Worm (Caenorhabditis elegans) whole organism, young adult: Measurements from ENCODE around the gene kdp-1.
A peak's percentile ranks its signal among the peaks of the same experiment; 100 is the strongest.

ENCODE experiments used
- B0019.2 ChIP-seq: fragments of 200-800 bp; sonication (Bioruptor generic); conservative IDR thresholded peaks from 2 replicates; pipeline ENCODE4 v1.3.6; 2022; ENCODE audit warnings: missing genetic modification reagents, missing genetic modification characterization, missing compliant biosample characterization
- B0035.1 ChIP-seq: sonication (generic microtip); optimal IDR thresholded peaks from 2 replicates; lab custom pipeline; 2016; ENCODE audit warnings: missing genetic modification characterization, mild to moderate bottlenecking, missing compliant biosample characterization, missing genotype, missing genetic modification reagents
- B0261.1 ChIP-seq: sonication (generic microtip); optimal IDR thresholded peaks from 2 replicates; lab custom pipeline; 2016; ENCODE audit warnings: mild to moderate bottlenecking, missing genetic modification characterization, moderate library complexity, missing compliant biosample characterization
- C17E4.6 ChIP-seq: fragments of 200-800 bp; sonication (Bioruptor generic); IDR thresholded peaks from 2 replicates; pipeline ENCODE4 v1.3.6; 2022; ENCODE audit warnings: missing genetic modification reagents, missing genetic modification characterization, missing compliant biosample characterization
- D2030.7 ChIP-seq: fragments of 200-800 bp; sonication (Bioruptor generic); IDR thresholded peaks from 2 replicates; pipeline ENCODE4 v1.3.6; 2022; ENCODE audit warnings: missing genetic modification reagents, missing genetic modification characterization, missing compliant biosample characterization
- F22D6.2 ChIP-seq: sonication (generic microtip); optimal IDR thresholded peaks from 2 replicates; lab custom pipeline; 2016; ENCODE audit warnings: mild to moderate bottlenecking, missing genetic modification characterization, missing compliant biosample characterization
- F23B12.7 ChIP-seq: sonication (generic microtip); optimal IDR thresholded peaks from 2 replicates; lab custom pipeline; 2017; ENCODE audit warnings: missing genetic modification characterization, mild to moderate bottlenecking, missing compliant biosample characterization, antibody characterized with exemption, moderate library complexity; ENCODE audit not compliant: insufficient read depth
- F57A8.1 ChIP-seq: fragments of 200-800 bp; sonication (Bioruptor generic); optimal IDR thresholded peaks from 2 replicates; lab custom pipeline; 2018; ENCODE audit warnings: mild to moderate bottlenecking, missing genetic modification characterization, moderate library complexity, missing compliant biosample characterization
- F57C9.4 ChIP-seq: sonication (generic microtip); optimal IDR thresholded peaks from 2 replicates; lab custom pipeline; 2017; ENCODE audit warnings: mild to moderate bottlenecking, missing genetic modification characterization, missing compliant biosample characterization
- K11D2.4 ChIP-seq: fragments of 200-800 bp; sonication (Bioruptor generic); IDR thresholded peaks from 2 replicates; pipeline ENCODE4 v1.3.6; 2022; ENCODE audit warnings: missing genetic modification reagents, missing genetic modification characterization, missing compliant biosample characterization
- T26A5.8 ChIP-seq: sonication (generic microtip); optimal IDR thresholded peaks from 2 replicates; lab custom pipeline; 2016; ENCODE audit warnings: missing genetic modification characterization, missing compliant biosample characterization
- Y56A3A.18 ChIP-seq: fragments of 200-800 bp; sonication (Bioruptor generic); IDR thresholded peaks from 2 replicates; pipeline ENCODE4 v1.3.6; 2022; ENCODE audit warnings: missing genetic modification reagents, missing genetic modification characterization, missing compliant biosample characterization
- atf-7 ChIP-seq: sonication (generic microtip); optimal IDR thresholded peaks from 2 replicates; lab custom pipeline; 2017; ENCODE audit warnings: mild to moderate bottlenecking, missing genetic modification characterization, missing compliant biosample characterization
- athp-1 ChIP-seq: sonication (generic microtip); optimal IDR thresholded peaks from 2 replicates; lab custom pipeline; 2017; ENCODE audit warnings: mild to moderate bottlenecking, missing genetic modification characterization, missing compliant biosample characterization
- attf-5 ChIP-seq: fragments of 200-800 bp; sonication (Bioruptor generic); optimal IDR thresholded peaks from 2 replicates; lab custom pipeline; 2018; ENCODE audit warnings: mild to moderate bottlenecking, missing genetic modification characterization, missing compliant biosample characterization
- ccch-3 ChIP-seq: fragments of 200-800 bp; sonication (Bioruptor generic); optimal IDR thresholded peaks from 2 replicates; lab custom pipeline; 2018; ENCODE audit warnings: mild to moderate bottlenecking, missing genetic modification characterization, missing compliant biosample characterization
- cebp-1 ChIP-seq, 2 experiments: fragments of 200-800 bp in 1 of 2; sonication (Bioruptor generic) in 1 of 2; sonication (generic microtip) in 1 of 2; IDR thresholded peaks in 1 of 2; optimal IDR thresholded peaks in 1 of 2; 2 replicates each; pipeline versions ENCODE4 v1.3.6 to Lab custom; 2017 to 2022; ENCODE audit warnings: missing compliant biosample characterization in 2 of 2, missing genetic modification characterization in 2 of 2, mild to moderate bottlenecking in 1 of 2, missing genetic modification reagents in 1 of 2, moderate library complexity in 1 of 2
- ceh-100 ChIP-seq: fragments of 200-800 bp; sonication (Bioruptor generic); IDR thresholded peaks from 2 replicates; pipeline ENCODE4 v1.3.6; 2022; ENCODE audit warnings: missing genetic modification reagents, missing genetic modification characterization, missing compliant biosample characterization
- ceh-27 ChIP-seq: fragments of 200-800 bp; sonication (Bioruptor generic); optimal IDR thresholded peaks from 2 replicates; lab custom pipeline; 2018; ENCODE audit warnings: mild to moderate bottlenecking, missing genetic modification characterization, moderate library complexity, missing compliant biosample characterization
- ceh-40 ChIP-seq: fragments of 200-800 bp; sonication (Bioruptor generic); IDR thresholded peaks from 2 replicates; pipeline ENCODE4 v1.3.6; 2022; ENCODE audit warnings: missing genetic modification characterization, missing compliant biosample characterization
- ceh-58 ChIP-seq: fragments of 200-800 bp; sonication (Bioruptor generic); IDR thresholded peaks from 2 replicates; pipeline ENCODE4 v1.3.6; 2022; ENCODE audit warnings: missing genetic modification characterization, missing compliant biosample characterization
- die-1 ChIP-seq: sonication (generic microtip); optimal IDR thresholded peaks from 2 replicates; lab custom pipeline; 2016; ENCODE audit warnings: missing genotype, mild to moderate bottlenecking, missing genetic modification characterization, missing compliant biosample characterization
- dpl-1 ChIP-seq: fragments of 150-350 bp; optimal IDR thresholded peaks from 2 replicates; lab custom pipeline; 2014; ENCODE audit warnings: missing biosample characterization, missing genetic modification reagents, missing genetic modification characterization
- egl-44 ChIP-seq: fragments of 200-800 bp; sonication (Bioruptor generic); IDR thresholded peaks from 2 replicates; pipeline ENCODE4 v1.3.6; 2022; ENCODE audit warnings: missing genetic modification reagents, missing genetic modification characterization, missing compliant biosample characterization
- ekl-4 ChIP-seq: fragments of 200-800 bp; sonication (Bioruptor generic); IDR thresholded peaks from 2 replicates; pipeline ENCODE4 v1.3.6; 2022; ENCODE audit warnings: missing genetic modification reagents, missing genetic modification characterization, missing compliant biosample characterization
- ets-4 ChIP-seq: fragments of 200-800 bp; sonication (Bioruptor generic); optimal IDR thresholded peaks from 2 replicates; lab custom pipeline; 2018; ENCODE audit warnings: mild to moderate bottlenecking, missing genetic modification characterization, missing compliant biosample characterization
- let-607 ChIP-seq, 2 experiments: fragments of 200-800 bp in 1 of 2; sonication (Bioruptor generic) in 1 of 2; sonication (generic microtip) in 1 of 2; optimal IDR thresholded peaks; 2 replicates each; lab custom pipeline; 2016 to 2018; ENCODE audit warnings: mild to moderate bottlenecking in 2 of 2, missing compliant biosample characterization in 2 of 2, missing genetic modification characterization in 2 of 2, moderate library complexity in 2 of 2, missing genotype in 1 of 2
- lin-40 ChIP-seq: sonication (generic microtip); optimal IDR thresholded peaks from 2 replicates; lab custom pipeline; 2016; ENCODE audit warnings: missing genetic modification characterization, mild to moderate bottlenecking, missing compliant biosample characterization, missing genotype, missing genetic modification reagents
- lin-54 ChIP-seq: fragments of 200-800 bp; sonication (Bioruptor generic); optimal IDR thresholded peaks from 2 replicates; lab custom pipeline; 2018; ENCODE audit warnings: mild to moderate bottlenecking, missing genetic modification characterization, missing compliant biosample characterization
- madf-10 ChIP-seq: sonication (generic microtip); optimal IDR thresholded peaks from 2 replicates; lab custom pipeline; 2016; ENCODE audit warnings: mild to moderate bottlenecking, missing genetic modification characterization, missing compliant biosample characterization
- madf-8 ChIP-seq: fragments of 200-800 bp; sonication (Bioruptor generic); conservative IDR thresholded peaks from 2 replicates; pipeline ENCODE4 v1.3.6; 2022; ENCODE audit warnings: missing genetic modification reagents, missing genetic modification characterization, missing compliant biosample characterization
- nhr-120 ChIP-seq: fragments of 200-800 bp; sonication (Bioruptor generic); IDR thresholded peaks from 2 replicates; pipeline ENCODE4 v1.3.6; 2022; ENCODE audit warnings: missing genetic modification characterization, missing compliant biosample characterization
- nhr-80 ChIP-seq: sonication (generic microtip); optimal IDR thresholded peaks from 2 replicates; lab custom pipeline; 2016; ENCODE audit warnings: missing genetic modification characterization, missing compliant biosample characterization
- nhr-90 ChIP-seq: sonication (generic microtip); optimal IDR thresholded peaks from 2 replicates; lab custom pipeline; 2016; ENCODE audit warnings: missing genotype, mild to moderate bottlenecking, missing genetic modification characterization, missing compliant biosample characterization
- pbrm-1 ChIP-seq: fragments of 200-800 bp; sonication (Bioruptor generic); IDR thresholded peaks from 2 replicates; pipeline ENCODE4 v1.3.6; 2022; ENCODE audit warnings: missing genetic modification reagents, missing genetic modification characterization, missing compliant biosample characterization
- pha-4 ChIP-seq: fragments of 150-350 bp; sonication (generic microtip); optimal IDR thresholded peaks from 2 replicates; lab custom pipeline; 2014; ENCODE audit warnings: missing biosample characterization, missing genetic modification reagents, missing genetic modification characterization
- repo-1 ChIP-seq: sonication (generic microtip); optimal IDR thresholded peaks from 2 replicates; lab custom pipeline; 2017; ENCODE audit warnings: mild to moderate bottlenecking, missing genetic modification characterization, missing compliant biosample characterization
- rpc-1 ChIP-seq, 2 experiments: fragments of 150-350 bp in 1 of 2; sonication (generic microtip) in 1 of 2; optimal IDR thresholded peaks; 2 replicates each; lab custom pipeline; 2014 to 2018; ENCODE audit warnings: missing biosample characterization in 1 of 2, missing genetic modification characterization in 1 of 2, missing genetic modification reagents in 1 of 2, missing genotype in 1 of 2
- sdz-38 ChIP-seq: sonication (generic microtip); optimal IDR thresholded peaks from 2 replicates; lab custom pipeline; 2016; ENCODE audit warnings: missing genotype, missing genetic modification characterization, missing compliant biosample characterization
- snpc-1.1 ChIP-seq: sonication (generic microtip); optimal IDR thresholded peaks from 2 replicates; lab custom pipeline; 2017; ENCODE audit warnings: missing genetic modification characterization, mild to moderate bottlenecking, missing compliant biosample characterization, antibody characterized with exemption, moderate library complexity, missing genotype, missing genetic modification reagents; ENCODE audit not compliant: insufficient read depth
- snpc-1.3 ChIP-seq: sonication (generic microtip); optimal IDR thresholded peaks from 2 replicates; lab custom pipeline; 2017; ENCODE audit warnings: missing genetic modification characterization, mild to moderate bottlenecking, missing compliant biosample characterization, antibody characterized with exemption, moderate library complexity, missing genotype, missing genetic modification reagents; ENCODE audit not compliant: insufficient read depth
- sptf-2 ChIP-seq: fragments of 200-800 bp; sonication (Bioruptor generic); optimal IDR thresholded peaks from 2 replicates; lab custom pipeline; 2018; ENCODE audit warnings: mild to moderate bottlenecking, missing genetic modification characterization, missing compliant biosample characterization
- tbp1 ChIP-seq: fragments of 200-800 bp; sonication (Bioruptor generic); optimal IDR thresholded peaks from 2 replicates; lab custom pipeline; 2018; ENCODE audit warnings: mild to moderate bottlenecking, missing genetic modification characterization, missing compliant biosample characterization
- tlf-1 ChIP-seq: fragments of 200-800 bp; sonication (Bioruptor generic); optimal IDR thresholded peaks from 2 replicates; lab custom pipeline; 2018; ENCODE audit warnings: mild to moderate bottlenecking, missing genetic modification characterization, missing compliant biosample characterization
- unc-130 ChIP-seq: sonication (generic microtip); optimal IDR thresholded peaks from 2 replicates; lab custom pipeline; 2016; ENCODE audit warnings: missing genetic modification reagents, missing genetic modification characterization, missing compliant biosample characterization
- unc-62 ChIP-seq: fragments of 150-350 bp; optimal IDR thresholded peaks from 2 replicates; lab custom pipeline; 2014; ENCODE audit warnings: missing biosample characterization, missing genetic modification reagents, missing genetic modification characterization
- ztf-22 ChIP-seq: fragments of 200-800 bp; sonication (Bioruptor generic); optimal IDR thresholded peaks from 2 replicates; lab custom pipeline; 2018; ENCODE audit warnings: mild to moderate bottlenecking, missing genetic modification characterization, moderate library complexity, missing compliant biosample characterization
- ztf-26 ChIP-seq: sonication (generic microtip); optimal IDR thresholded peaks from 2 replicates; lab custom pipeline; 2017; ENCODE audit warnings: missing genetic modification characterization, missing compliant biosample characterization

The kdp-1 gene

DNA sequence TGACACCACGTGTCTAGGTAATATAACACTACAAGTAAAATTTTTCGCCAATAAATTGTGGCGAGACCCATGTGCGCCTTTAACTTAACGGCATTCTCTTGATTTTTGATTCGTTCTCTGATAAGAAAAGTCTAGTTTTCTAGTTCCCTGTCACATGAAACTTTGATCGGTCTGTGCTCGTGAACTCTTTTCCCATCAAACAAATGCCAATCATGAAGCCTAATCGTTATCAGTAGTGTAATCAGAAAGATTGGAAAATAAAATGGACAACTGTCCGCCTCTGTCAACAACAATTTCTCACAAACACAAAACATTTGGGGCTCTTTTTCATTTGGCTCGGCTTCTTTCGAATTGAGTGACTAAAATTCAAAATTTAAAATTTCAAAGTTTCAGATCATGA is 46.1 kb upstream of the kdp-1 start, which contains the start of gene ttr-45:
Gene ttr-45 (plus strand): TSS at position 385 of the 400 bp plus-strand sequence.
- TF ChIP-seq unc-62 (GFP tag; lab: Kevin White, UChicago): peak; percentile 74
- TF ChIP-seq ekl-4 (GFP tag; lab: Robert Waterston, UW): 0 out of 2 replicates have a peak, but pooled peaks have one; percentile 22
- no peak for TF ChIP-seq rpc-1 (optimal IDR thresholded peaks at IDR 0.05; lab: Kevin White, UChicago)
- no peak for TF ChIP-seq rpc-1 (tag; optimal IDR thresholded peaks at IDR 0.05; lab: Kevin White, UChicago)
- TF ChIP-seq madf-8: no peak
- TF ChIP-seq lin-40 (tag; lab: Kevin White, UChicago): peak; percentile 44
- TF ChIP-seq T26A5.8: no peak
- TF ChIP-seq let-607 (tag; optimal IDR thresholded peaks at IDR 0.05; lab: Kevin White, UChicago): peak; percentile 28 to 58
- TF ChIP-seq B0035.1 (tag; lab: Kevin White, UChicago): no peak
- TF ChIP-seq F57A8.1: no peak
- TF ChIP-seq nhr-90 (tag; lab: Kevin White, UChicago): peak; percentile 5
- no peak for TF ChIP-seq ceh-100
- TF ChIP-seq egl-44 (GFP tag; lab: Robert Waterston, UW): no peak
- no peak for TF ChIP-seq ceh-27
- TF ChIP-seq pbrm-1 (GFP tag; lab: Robert Waterston, UW): no peak
- TF ChIP-seq snpc-1.1 (tag; lab: Kevin White, UChicago): no peak
- no peak for TF ChIP-seq ccch-3 (GFP tag; lab: Kevin White, UChicago)
- no peak for TF ChIP-seq repo-1 (tag; lab: Kevin White, UChicago)
- peak; percentile 50 for TF ChIP-seq atf-7
- TF ChIP-seq nhr-80 (tag; lab: Kevin White, UChicago): peak; percentile 94
- TF ChIP-seq athp-1 (tag; lab: Kevin White, UChicago): no peak
- TF ChIP-seq dpl-1 (GFP tag; lab: Kevin White, UChicago): no peak
- TF ChIP-seq snpc-1.3: no peak
- no peak for TF ChIP-seq ceh-40 (GFP tag; lab: Robert Waterston, UW)
- peak; percentile 43 for TF ChIP-seq attf-5 (GFP tag; lab: Kevin White, UChicago)
- TF ChIP-seq sptf-2 (GFP tag; lab: Kevin White, UChicago): no peak
- TF ChIP-seq B0019.2: no peak
- no peak for TF ChIP-seq C17E4.6 (GFP tag; lab: Robert Waterston, UW)
- TF ChIP-seq ceh-58 (GFP tag; lab: Robert Waterston, UW): no peak
- TF ChIP-seq tlf-1 (GFP tag; lab: Kevin White, UChicago): peak; percentile 52
- no peak for TF ChIP-seq F22D6.2 (tag; lab: Kevin White, UChicago)
- TF ChIP-seq nhr-120 (GFP tag; lab: Robert Waterston, UW): no peak
- TF ChIP-seq madf-10 (tag; lab: Kevin White, UChicago): peak; percentile 36
- TF ChIP-seq K11D2.4 (GFP tag; lab: Robert Waterston, UW): no peak
- peak; percentile 19 for TF ChIP-seq ets-4
- no peak for TF ChIP-seq F23B12.7 (tag; lab: Kevin White, UChicago)
- peak; percentile 27 for TF ChIP-seq tbp1 (GFP tag; lab: Kevin White, UChicago)
- 0 out of 2 replicates have a peak, but pooled peaks have one; percentile 12 for TF ChIP-seq Y56A3A.18 (GFP tag; lab: Robert Waterston, UW)
- TF ChIP-seq die-1 (tag; lab: Kevin White, UChicago): no peak
- TF ChIP-seq unc-130: no peak
- TF ChIP-seq B0261.1 (tag; lab: Kevin White, UChicago): no peak
- TF ChIP-seq lin-54 (GFP tag; lab: Kevin White, UChicago): no peak
- no peak for TF ChIP-seq cebp-1 (GFP tag; IDR thresholded peaks at IDR 0.05; lab: Robert Waterston, UW)
- TF ChIP-seq cebp-1 (tag; optimal IDR thresholded peaks at IDR 0.05; lab: Kevin White, UChicago): peak; percentile 53
- TF ChIP-seq F57C9.4 (tag; lab: Kevin White, UChicago): no peak
- no peak for TF ChIP-seq ztf-26 (tag; lab: Kevin White, UChicago)
- TF ChIP-seq ztf-22 (GFP tag; lab: Kevin White, UChicago): peak; percentile 48
- no peak for TF ChIP-seq sdz-38 (tag; lab: Kevin White, UChicago)
- TF ChIP-seq pha-4 (tag; lab: Kevin White, UChicago): peak; percentile 65
- TF ChIP-seq D2030.7 (GFP tag; lab: Robert Waterston, UW): no peak
